Worm (Caenorhabditis elegans): ENCODE data around the gene sra-38.
A peak's percentile ranks its signal among the peaks of the same experiment; 100 is the strongest.

The sra-38 gene

ce11 chrX:13884157-13884556, 15.8 kb downstream of the sra-38 start:
- TF ChIP-seq cog-1 (tag; optimal IDR thresholded peaks at IDR 0.05) (no peak), ref-1 (GFP tag; conservative IDR thresholded peaks at IDR 0.05) (no peak), tab-1 (GFP tag; IDR thresholded peaks at IDR 0.05) (no peak), ztf-23 (GFP tag; IDR thresholded peaks at IDR 0.05) (no peak), med-1 (GFP tag; optimal IDR thresholded peaks at IDR 0.05; ENCODE audit: insufficient read depth) (no peak), flt-1 (GFP tag; IDR thresholded peaks at IDR 0.05) (no peak), ztf-29 (GFP tag; IDR thresholded peaks at IDR 0.05) (no peak), T22C8.4 (GFP tag; IDR thresholded peaks at IDR 0.05) (no peak), klf-2 (GFP tag; conservative IDR thresholded peaks at IDR 0.05) (no peak)

ce11 chrX:13882639-13883038, 17.3 kb downstream of the sra-38 start, which contains the start of gene hlb-1:
Gene hlb-1 (minus strand): TSS chrX:13882739.
- TF ChIP-seq ref-1 (GFP tag; conservative IDR thresholded peaks at IDR 0.05) = no peak
- 0 out of 2 replicates have a peak, but pooled peaks have one; percentile 23 for TF ChIP-seq ztf-23 (GFP tag; IDR thresholded peaks at IDR 0.05)

ce11 chrX:13881760-13882369, 18.1 kb downstream of the sra-38 start:
- TF ChIP-seq med-1 (GFP tag; optimal IDR thresholded peaks at IDR 0.05; ENCODE audit: insufficient read depth) = no peak
- no peak for TF ChIP-seq ztf-23 (GFP tag; IDR thresholded peaks at IDR 0.05)
- no peak for TF ChIP-seq flt-1 (GFP tag; IDR thresholded peaks at IDR 0.05)
- no peak for TF ChIP-seq klf-2 (GFP tag; conservative IDR thresholded peaks at IDR 0.05)
- TF ChIP-seq ztf-29 (GFP tag; IDR thresholded peaks at IDR 0.05) = no peak
- no peak for TF ChIP-seq ref-1 (GFP tag; conservative IDR thresholded peaks at IDR 0.05)
- TF ChIP-seq tab-1 (GFP tag; IDR thresholded peaks at IDR 0.05) = no peak
- no peak for TF ChIP-seq T22C8.4 (GFP tag; IDR thresholded peaks at IDR 0.05)
- no peak for TF ChIP-seq cog-1 (tag; optimal IDR thresholded peaks at IDR 0.05)

ce11 chrX:13878082-13878481, 21.9 kb downstream of the sra-38 start:
- TF ChIP-seq cog-1 (tag; optimal IDR thresholded peaks at IDR 0.05) = no peak
- TF ChIP-seq T22C8.4 (GFP tag; IDR thresholded peaks at IDR 0.05) = no peak
- no peak for TF ChIP-seq ztf-29 (GFP tag; IDR thresholded peaks at IDR 0.05)
- no peak for TF ChIP-seq klf-2 (GFP tag; conservative IDR thresholded peaks at IDR 0.05)
- no peak for TF ChIP-seq ztf-23 (GFP tag; IDR thresholded peaks at IDR 0.05)
- no peak for TF ChIP-seq med-1 (GFP tag; optimal IDR thresholded peaks at IDR 0.05; ENCODE audit: insufficient read depth)
- TF ChIP-seq tab-1 (GFP tag; IDR thresholded peaks at IDR 0.05) = no peak
- no peak for TF ChIP-seq flt-1 (GFP tag; IDR thresholded peaks at IDR 0.05)
- TF ChIP-seq ref-1 (GFP tag; conservative IDR thresholded peaks at IDR 0.05) = no peak

- TF ChIP-seq ztf-29 (GFP tag; IDR thresholded peaks at IDR 0.05) = no peak
- TF ChIP-seq flt-1 (GFP tag; IDR thresholded peaks at IDR 0.05) = no peak
- TF ChIP-seq med-1 (GFP tag; optimal IDR thresholded peaks at IDR 0.05; ENCODE audit: insufficient read depth) = no peak
These were observed 23.1 kb downstream of the sra-38 start for ce11 chrX:13876860-13877259.

- TF ChIP-seq ztf-29 (GFP tag; IDR thresholded peaks at IDR 0.05) = no peak
- no peak for TF ChIP-seq klf-2 (GFP tag; conservative IDR thresholded peaks at IDR 0.05)
- TF ChIP-seq ref-1 (GFP tag; conservative IDR thresholded peaks at IDR 0.05) = no peak
- no peak for TF ChIP-seq cog-1 (tag; optimal IDR thresholded peaks at IDR 0.05)
- TF ChIP-seq ztf-23 (GFP tag; IDR thresholded peaks at IDR 0.05) = no peak
- TF ChIP-seq med-1 (GFP tag; optimal IDR thresholded peaks at IDR 0.05; ENCODE audit: insufficient read depth) = no peak
- TF ChIP-seq flt-1 (GFP tag; IDR thresholded peaks at IDR 0.05) = no peak
- no peak for TF ChIP-seq tab-1 (GFP tag; IDR thresholded peaks at IDR 0.05)
- no peak for TF ChIP-seq T22C8.4 (GFP tag; IDR thresholded peaks at IDR 0.05)
These were observed 24.0 kb downstream of the sra-38 start for ce11 chrX:13875913-13876312.

ce11 chrX:13873324-13873933, 26.5 kb downstream of the sra-38 start:
- TF ChIP-seq ztf-23 (GFP tag; IDR thresholded peaks at IDR 0.05) (no peak), tab-1 (GFP tag; IDR thresholded peaks at IDR 0.05) (no peak), klf-2 (GFP tag; conservative IDR thresholded peaks at IDR 0.05) (no peak), T22C8.4 (GFP tag; IDR thresholded peaks at IDR 0.05) (no peak), cog-1 (tag; optimal IDR thresholded peaks at IDR 0.05) (no peak), ref-1 (GFP tag; conservative IDR thresholded peaks at IDR 0.05) (no peak)

ce11 chrX:13871110-13871509, 28.8 kb downstream of the sra-38 start:
- TF ChIP-seq ztf-23 (GFP tag; IDR thresholded peaks at IDR 0.05) = no peak
- no peak for TF ChIP-seq tab-1 (GFP tag; IDR thresholded peaks at IDR 0.05)
- TF ChIP-seq T22C8.4 (GFP tag; IDR thresholded peaks at IDR 0.05) = no peak
- TF ChIP-seq med-1 (GFP tag; optimal IDR thresholded peaks at IDR 0.05; ENCODE audit: insufficient read depth) = no peak
- TF ChIP-seq klf-2 (GFP tag; conservative IDR thresholded peaks at IDR 0.05) = no peak
- TF ChIP-seq cog-1 (tag; optimal IDR thresholded peaks at IDR 0.05) = no peak
- TF ChIP-seq flt-1 (GFP tag; IDR thresholded peaks at IDR 0.05) = no peak
- no peak for TF ChIP-seq ref-1 (GFP tag; conservative IDR thresholded peaks at IDR 0.05)
- no peak for TF ChIP-seq ztf-29 (GFP tag; IDR thresholded peaks at IDR 0.05)

ce11 chrX:13864191-13864590, 35.8 kb downstream of the sra-38 start, which contains the start of gene M03B6.3:
Gene M03B6.3 (minus strand): TSS chrX:13864292.
- TF ChIP-seq tab-1 (GFP tag; IDR thresholded peaks at IDR 0.05) = no peak
- TF ChIP-seq ztf-23 (GFP tag; IDR thresholded peaks at IDR 0.05) = no peak
- no peak for TF ChIP-seq T22C8.4 (GFP tag; IDR thresholded peaks at IDR 0.05)
- no peak for TF ChIP-seq flt-1 (GFP tag; IDR thresholded peaks at IDR 0.05)
- no peak for TF ChIP-seq cog-1 (tag; optimal IDR thresholded peaks at IDR 0.05)
- TF ChIP-seq ref-1 (GFP tag; conservative IDR thresholded peaks at IDR 0.05) = no peak
- TF ChIP-seq klf-2 (GFP tag; conservative IDR thresholded peaks at IDR 0.05) = no peak
- no peak for TF ChIP-seq ztf-29 (GFP tag; IDR thresholded peaks at IDR 0.05)

- no peak for TF ChIP-seq ref-1 (GFP tag; conservative IDR thresholded peaks at IDR 0.05)
- TF ChIP-seq ztf-29 (GFP tag; IDR thresholded peaks at IDR 0.05) = no peak
- TF ChIP-seq ztf-23 (GFP tag; IDR thresholded peaks at IDR 0.05) = no peak
- TF ChIP-seq klf-2 (GFP tag; conservative IDR thresholded peaks at IDR 0.05) = no peak
- no peak for TF ChIP-seq cog-1 (tag; optimal IDR thresholded peaks at IDR 0.05)
- no peak for TF ChIP-seq flt-1 (GFP tag; IDR thresholded peaks at IDR 0.05)
- no peak for TF ChIP-seq T22C8.4 (GFP tag; IDR thresholded peaks at IDR 0.05)
- no peak for TF ChIP-seq med-1 (GFP tag; optimal IDR thresholded peaks at IDR 0.05; ENCODE audit: insufficient read depth)
- no peak for TF ChIP-seq tab-1 (GFP tag; IDR thresholded peaks at IDR 0.05)
These were observed 41.3 kb downstream of the sra-38 start, which contains the start of gene M03B6.4 for ce11 chrX:13858693-13859092. Gene M03B6.4 (plus strand): TSS chrX:13858841.

Measured in whole organism, midembryonic.